Worm (Caenorhabditis elegans) whole organism, L4 larva: ENCODE data around the gene H02F09.2.
A peak's percentile ranks its signal among the peaks of the same experiment; 100 is the strongest.

Experiments used
- D1046.2 ChIP-seq: fragments of 200-800 bp; sonication (Bioruptor generic); IDR thresholded peaks from 2 replicates; pipeline ENCODE4 v1.3.6; 2022; ENCODE audit warnings: missing genetic modification characterization, missing compliant biosample characterization
- F37D6.2 ChIP-seq: sonication (generic microtip); optimal IDR thresholded peaks from 2 replicates; lab custom pipeline; 2016; ENCODE audit warnings: mild to moderate bottlenecking, missing genetic modification characterization, missing compliant biosample characterization
- F44E2.7 ChIP-seq: fragments of 200-800 bp; sonication (Bioruptor generic); IDR thresholded peaks from 2 replicates; pipeline ENCODE4 v2.1.2; 2022; ENCODE audit warnings: missing genetic modification characterization, missing compliant biosample characterization
- Y105C5A.15 ChIP-seq: fragments of 200-800 bp; sonication (Bioruptor generic); IDR thresholded peaks from 2 replicates; pipeline ENCODE4 v1.3.6; 2022; ENCODE audit warnings: missing genetic modification characterization, missing compliant biosample characterization
- Y75B8A.6 ChIP-seq: fragments of 200-800 bp; sonication (Bioruptor generic); IDR thresholded peaks from 2 replicates; pipeline ENCODE4 v1.3.6; 2022; ENCODE audit warnings: missing genetic modification reagents, missing genetic modification characterization, missing compliant biosample characterization
- ZK546.5 ChIP-seq, 2 experiments: sonication (generic microtip); optimal IDR thresholded peaks; 2 replicates each; lab custom pipeline; 2017; ENCODE audit warnings: missing biosample characterization in 2 of 2, missing genetic modification characterization in 2 of 2
- ceh-28 ChIP-seq: fragments of 150-350 bp; optimal IDR thresholded peaks from 2 replicates; lab custom pipeline; 2014; ENCODE audit warnings: missing biosample characterization, missing genetic modification reagents, missing genetic modification characterization
- ceh-62 ChIP-seq: sonication (generic microtip); optimal IDR thresholded peaks from 2 replicates; lab custom pipeline; 2017; ENCODE audit warnings: missing biosample characterization, missing genetic modification characterization
- ceh-82 ChIP-seq: sonication (generic microtip); optimal IDR thresholded peaks from 2 replicates; lab custom pipeline; 2017; ENCODE audit warnings: missing biosample characterization, missing genetic modification characterization
- ces-1 ChIP-seq: fragments of 150-350 bp; sonication (generic microtip); optimal IDR thresholded peaks from 4 replicates; lab custom pipeline; 2014; ENCODE audit warnings: missing biosample characterization, missing genetic modification reagents, missing genetic modification characterization
- ctbp-1 ChIP-seq: fragments of 200-800 bp; sonication (Bioruptor generic); IDR thresholded peaks from 2 replicates; pipeline ENCODE4 v1.3.6; 2022; ENCODE audit warnings: missing genetic modification reagents, missing genetic modification characterization, missing compliant biosample characterization
- daf-12 ChIP-seq: fragments of 150-350 bp; optimal IDR thresholded peaks from 2 replicates; lab custom pipeline; 2014; ENCODE audit warnings: missing biosample characterization, missing genetic modification reagents, missing genetic modification characterization
- daf-16 ChIP-seq, 3 experiments: sonication (generic microtip); optimal IDR thresholded peaks; 2 replicates each; lab custom pipeline; 2016 to 2017; ENCODE audit warnings: missing genetic modification characterization in 3 of 3, missing genetic modification reagents in 3 of 3, mild to moderate bottlenecking in 2 of 3, missing compliant biosample characterization in 2 of 3, missing biosample characterization in 1 of 3, moderate library complexity in 1 of 3
- dmd-9 ChIP-seq: fragments of 200-800 bp; sonication (Bioruptor generic); IDR thresholded peaks from 2 replicates; pipeline ENCODE4 v1.3.6; 2022; ENCODE audit warnings: missing genetic modification reagents, missing genetic modification characterization, missing compliant biosample characterization
- dve-1 ChIP-seq: sonication (generic microtip); optimal IDR thresholded peaks from 2 replicates; lab custom pipeline; 2017; ENCODE audit warnings: antibody characterized with exemption, mild to moderate bottlenecking, missing genetic modification characterization, missing compliant biosample characterization; ENCODE audit not compliant: insufficient read depth
- egl-27 ChIP-seq: sonication (generic microtip); optimal IDR thresholded peaks from 3 replicates; lab custom pipeline; 2017; ENCODE audit warnings: missing biosample characterization, missing genetic modification reagents, missing genetic modification characterization
- fkh-10 ChIP-seq: fragments of 150-350 bp; optimal IDR thresholded peaks from 2 replicates; lab custom pipeline; 2014; ENCODE audit warnings: missing biosample characterization, missing genetic modification reagents, missing genetic modification characterization
- fos-1 ChIP-seq: fragments of 150-350 bp; optimal IDR thresholded peaks from 2 replicates; lab custom pipeline; 2014; ENCODE audit warnings: missing biosample characterization, missing genetic modification characterization
- hlh-11 ChIP-seq: fragments of 200-800 bp; sonication (Bioruptor generic); optimal IDR thresholded peaks from 2 replicates; lab custom pipeline; 2018; ENCODE audit warnings: mild to moderate bottlenecking, missing genetic modification characterization, missing compliant biosample characterization
- hlh-30 ChIP-seq: sonication (generic microtip); optimal IDR thresholded peaks from 2 replicates; lab custom pipeline; 2017; ENCODE audit warnings: antibody characterized with exemption, mild to moderate bottlenecking, missing genetic modification characterization, missing compliant biosample characterization; ENCODE audit not compliant: insufficient read depth
- hmg-1.1 ChIP-seq: fragments of 200-800 bp; sonication (Bioruptor generic); IDR thresholded peaks from 2 replicates; pipeline ENCODE4 v1.3.6; 2022; ENCODE audit warnings: missing genetic modification reagents, missing genetic modification characterization, missing compliant biosample characterization
- lim-7 ChIP-seq: fragments of 200-800 bp; sonication (Bioruptor generic); IDR thresholded peaks from 2 replicates; pipeline ENCODE4 v1.3.6; 2022; ENCODE audit warnings: missing genetic modification characterization, missing compliant biosample characterization
- lin-38 ChIP-seq: fragments of 200-800 bp; sonication (Bioruptor generic); IDR thresholded peaks from 2 replicates; pipeline ENCODE4 v1.3.6; 2022; ENCODE audit warnings: missing genetic modification reagents, missing genetic modification characterization, missing compliant biosample characterization
- lir-3 ChIP-seq: sonication (generic microtip); optimal IDR thresholded peaks from 2 replicates; lab custom pipeline; 2016; ENCODE audit warnings: mild to moderate bottlenecking, missing genetic modification characterization, missing compliant biosample characterization
- lsy-2 ChIP-seq, 2 experiments: fragments of 150-350 bp in 1 of 2; sonication (generic microtip) in 1 of 2; optimal IDR thresholded peaks; 2 replicates each; lab custom pipeline; 2014 to 2017; ENCODE audit warnings: missing biosample characterization in 2 of 2, missing genetic modification characterization in 2 of 2
- madf-9 ChIP-seq: fragments of 200-800 bp; sonication (Bioruptor generic); conservative IDR thresholded peaks from 2 replicates; pipeline ENCODE4 v1.3.6; 2022; ENCODE audit warnings: missing genetic modification reagents, missing genetic modification characterization, missing compliant biosample characterization
- mdl-1 ChIP-seq, 2 experiments: fragments of 150-350 bp in 1 of 2; sonication (generic microtip) in 1 of 2; optimal IDR thresholded peaks; 2 replicates each; lab custom pipeline; 2014 to 2017; ENCODE audit warnings: missing biosample characterization in 2 of 2, missing genetic modification characterization in 2 of 2
- mep-1 ChIP-seq: fragments of 150-350 bp; sonication (generic microtip); optimal IDR thresholded peaks from 3 replicates; lab custom pipeline; 2014; ENCODE audit warnings: missing biosample characterization, missing genetic modification characterization
- mxl-2 ChIP-seq: fragments of 200-800 bp; sonication (Bioruptor generic); conservative IDR thresholded peaks from 2 replicates; pipeline ENCODE4 v1.3.6; 2022; ENCODE audit warnings: missing genetic modification reagents, missing genetic modification characterization, missing compliant biosample characterization
- mxl-3 ChIP-seq: fragments of 200-800 bp; sonication (Bioruptor generic); optimal IDR thresholded peaks from 2 replicates; lab custom pipeline; 2018; ENCODE audit warnings: mild to moderate bottlenecking, missing genetic modification characterization, missing compliant biosample characterization
- nhr-10 ChIP-seq: fragments of 150-350 bp; optimal IDR thresholded peaks from 2 replicates; lab custom pipeline; 2014; ENCODE audit warnings: missing biosample characterization, missing genetic modification characterization
- nhr-28 ChIP-seq: fragments of 150-350 bp; optimal IDR thresholded peaks from 2 replicates; lab custom pipeline; 2014; ENCODE audit warnings: missing biosample characterization, missing genetic modification characterization
- nhr-77 ChIP-seq: fragments of 150-350 bp; optimal IDR thresholded peaks from 2 replicates; lab custom pipeline; 2014; ENCODE audit warnings: missing biosample characterization, missing genetic modification characterization
- pha-4 ChIP-seq, 2 experiments: fragments of 150-350 bp in 1 of 2; fragments of 200-800 bp in 1 of 2; sonication (Bioruptor generic) in 1 of 2; IDR thresholded peaks in 1 of 2; optimal IDR thresholded peaks in 1 of 2; 2 replicates each; pipeline versions ENCODE4 v1.3.6 to Lab custom; 2014 to 2022; ENCODE audit warnings: missing genetic modification characterization in 2 of 2, missing genetic modification reagents in 2 of 2, missing biosample characterization in 1 of 2, missing compliant biosample characterization in 1 of 2
- php-3 ChIP-seq: fragments of 200-800 bp; sonication (Bioruptor generic); IDR thresholded peaks from 2 replicates; pipeline ENCODE4 v1.3.6; 2022; ENCODE audit warnings: missing genetic modification reagents, missing genetic modification characterization, missing compliant biosample characterization
- pqm-1 ChIP-seq: sonication (generic microtip); optimal IDR thresholded peaks from 2 replicates; lab custom pipeline; 2017; ENCODE audit warnings: missing biosample characterization, missing genetic modification characterization
- rbr-2 ChIP-seq: sonication (generic microtip); optimal IDR thresholded peaks from 2 replicates; lab custom pipeline; 2016; ENCODE audit warnings: missing genotype, missing genetic modification characterization, missing compliant biosample characterization
- skn-1 ChIP-seq: fragments of 150-350 bp; optimal IDR thresholded peaks from 2 replicates; lab custom pipeline; 2014; ENCODE audit warnings: missing biosample characterization, missing genetic modification characterization
- unc-39 ChIP-seq: sonication (generic microtip); optimal IDR thresholded peaks from 2 replicates; lab custom pipeline; 2017; ENCODE audit warnings: missing biosample characterization, missing genetic modification characterization
- unc-62 ChIP-seq, 3 experiments: fragments of 150-350 bp in 1 of 3; sonication (generic microtip); optimal IDR thresholded peaks in 2 of 3; peaks in 1 of 3; 1 replicate in 1 of 3; 2 replicates in 2 of 3; lab custom pipeline; 2014 to 2017; ENCODE audit warnings: missing biosample characterization in 3 of 3, missing genetic modification characterization in 3 of 3, missing genetic modification reagents in 3 of 3, missing genotype in 1 of 3
- vab-7 ChIP-seq: fragments of 200-800 bp; sonication (Bioruptor generic); IDR thresholded peaks from 2 replicates; pipeline ENCODE4 v1.3.6; 2022; ENCODE audit warnings: missing genetic modification reagents, missing genetic modification characterization, missing compliant biosample characterization
- zfp-2 ChIP-seq: sonication (generic microtip); optimal IDR thresholded peaks from 2 replicates; lab custom pipeline; 2016; ENCODE audit warnings: mild to moderate bottlenecking, missing genetic modification characterization, missing compliant biosample characterization
- ztf-7 ChIP-seq: fragments of 150-350 bp; optimal IDR thresholded peaks from 2 replicates; lab custom pipeline; 2014; ENCODE audit warnings: missing biosample characterization, missing genetic modification characterization

The H02F09.2 gene

ce11 chrX:1524559-1524958, 47.5 kb upstream of the H02F09.2 start (continued):
- TF ChIP-seq ctbp-1 (GFP tag; lab: Robert Waterston, UW), result no peak
- no peak for TF ChIP-seq fos-1 (tag; lab: Kevin White, UChicago)
- TF ChIP-seq nhr-10, result no peak
- no peak for TF ChIP-seq ceh-62 (tag; lab: Kevin White, UChicago)
- no peak for TF ChIP-seq daf-12 (tag; lab: Kevin White, UChicago)
- peak; percentile 7 for TF ChIP-seq F37D6.2 (tag; lab: Kevin White, UChicago)
- TF ChIP-seq ceh-82 (tag; lab: Kevin White, UChicago), result no peak
- peak; percentile 35 for TF ChIP-seq fkh-10 (GFP tag; lab: Kevin White, UChicago)
- TF ChIP-seq ces-1 (GFP tag; lab: Kevin White, UChicago), result no peak
- TF ChIP-seq unc-39 (tag; lab: Kevin White, UChicago), result no peak
- no peak for TF ChIP-seq pha-4 (GFP tag; IDR thresholded peaks at IDR 0.05; lab: Robert Waterston, UW)
- TF ChIP-seq pha-4 (tag; optimal IDR thresholded peaks at IDR 0.05; lab: Kevin White, UChicago), result no peak
- no peak for TF ChIP-seq D1046.2 (GFP tag; lab: Robert Waterston, UW)
- no peak for TF ChIP-seq ztf-7

- no peak for TF ChIP-seq lim-7
- no peak for TF ChIP-seq ces-1 (GFP tag; lab: Kevin White, UChicago)
- TF ChIP-seq pqm-1 (tag; lab: Kevin White, UChicago), result peak; percentile 2
- peak; percentile 51 for TF ChIP-seq nhr-28
- peak in 1 of 2 experiments; percentile 86 for TF ChIP-seq unc-62 (GFP tag; optimal IDR thresholded peaks at IDR 0.05 in 1 of 2; lab: Kevin White, UChicago)
- TF ChIP-seq unc-62 (tag; optimal IDR thresholded peaks at IDR 0.05; lab: Kevin White, UChicago), result no peak
- TF ChIP-seq ceh-28 (tag; lab: Kevin White, UChicago), result peak; percentile 48
- TF ChIP-seq hlh-30 (tag; lab: Kevin White, UChicago), result peak; percentile 78
- TF ChIP-seq zfp-2 (tag; lab: Kevin White, UChicago), result no peak
These were observed 46.4 kb upstream of the H02F09.2 start for ce11 chrX:1525511-1526172.

- TF ChIP-seq hlh-11, result peak; percentile 39
- no peak for TF ChIP-seq F44E2.7 (GFP tag; lab: Robert Waterston, UW)
- TF ChIP-seq nhr-77 (tag; lab: Kevin White, UChicago), result peak; percentile 19
- no peak for TF ChIP-seq Y75B8A.6 (GFP tag; lab: Robert Waterston, UW)
- TF ChIP-seq lsy-2 (tag; optimal IDR thresholded peaks at IDR 0.05; lab: Kevin White, UChicago), result peak in 1 of 2 experiments; percentile 7
- TF ChIP-seq mxl-3, result peak; percentile 6
- TF ChIP-seq dmd-9, result no peak
- 0 out of 2 replicates have a peak, but pooled peaks have one; percentile 10 for TF ChIP-seq php-3
- peak in 1 of 2 experiments; percentile 35 for TF ChIP-seq mdl-1 (tag; optimal IDR thresholded peaks at IDR 0.05; lab: Kevin White, UChicago)
- TF ChIP-seq rbr-2 (tag; lab: Kevin White, UChicago), result no peak
- no peak for TF ChIP-seq ZK546.5 (tag; optimal IDR thresholded peaks at IDR 0.05; lab: Kevin White, UChicago)
- TF ChIP-seq egl-27, result no peak
- peak; percentile 79 for TF ChIP-seq dve-1
- TF ChIP-seq lir-3 (tag; lab: Kevin White, UChicago), result no peak
- no peak for TF ChIP-seq Y105C5A.15 (GFP tag; lab: Robert Waterston, UW)
- no peak for TF ChIP-seq skn-1
- peak; percentile 7 for TF ChIP-seq mep-1 (tag; lab: Kevin White, UChicago)
- TF ChIP-seq lin-38 (GFP tag; lab: Robert Waterston, UW), result no peak
- TF ChIP-seq hlh-30 (tag; lab: Kevin White, UChicago), result peak; percentile 75
- no peak for TF ChIP-seq mxl-2 (GFP tag; lab: Robert Waterston, UW)
- TF ChIP-seq madf-9, result no peak
- TF ChIP-seq daf-16 (GFP tag; optimal IDR thresholded peaks at IDR 0.05; lab: Kevin White, UChicago), result no peak
- TF ChIP-seq daf-16 (tag; optimal IDR thresholded peaks at IDR 0.05; lab: Kevin White, UChicago), result peak; percentile 34
- TF ChIP-seq unc-39 (tag; lab: Kevin White, UChicago), result no peak
- no peak for TF ChIP-seq vab-7
- TF ChIP-seq nhr-28, result peak; percentile 87
- no peak for TF ChIP-seq fos-1 (tag; lab: Kevin White, UChicago)
- TF ChIP-seq hmg-1.1 (GFP tag; lab: Robert Waterston, UW), result 0 out of 2 replicates have a peak, but pooled peaks have one; percentile 22
These were observed 44.7 kb upstream of the H02F09.2 start for ce11 chrX:1527338-1527737.
